Worm (Caenorhabditis elegans): ENCODE measurements around the gene vps-15.

The vps-15 gene

DNA sequence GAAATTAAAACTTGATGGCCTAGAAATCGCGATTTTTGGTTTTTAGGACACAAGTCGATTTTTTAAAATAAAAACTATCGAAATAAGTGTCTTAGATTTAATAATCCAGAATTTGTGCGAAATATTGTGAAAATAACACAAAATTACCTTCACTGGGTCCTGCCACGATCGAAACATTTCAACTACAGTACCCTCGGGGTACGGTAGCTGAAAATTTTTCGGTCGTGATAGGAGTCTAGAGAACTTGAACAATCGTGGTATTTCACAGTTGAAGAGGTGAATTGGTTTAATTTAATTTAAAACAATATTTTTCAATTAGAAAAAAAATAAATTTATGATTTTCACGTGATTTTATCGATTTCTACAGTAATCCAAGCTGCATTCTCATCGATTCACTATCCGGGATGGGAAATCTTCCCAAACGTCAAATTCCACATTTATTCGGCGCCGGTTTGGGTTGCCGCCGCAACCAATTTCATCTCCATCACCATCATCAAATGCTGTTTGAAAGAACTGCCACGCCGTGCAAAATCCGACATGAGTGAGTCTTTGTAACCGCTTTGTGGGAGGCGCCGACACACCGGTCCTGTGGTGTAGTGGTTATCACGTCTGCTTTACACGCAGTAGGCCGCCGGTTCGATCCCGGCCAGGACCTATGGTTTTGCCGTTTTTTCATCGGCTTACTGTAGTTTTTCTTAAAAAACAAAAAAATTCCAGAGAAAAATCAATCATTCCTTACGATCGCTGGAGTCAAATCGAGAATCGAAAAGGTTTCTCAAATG, 43.3 kb upstream of the vps-15 start:
- peak; percentile 69; the same call in 1 of the 2 replicates for TF ChIP-seq scrt-1 (GFP tag; IDR thresholded peaks at IDR 0.05)
- no peak for TF ChIP-seq ets-7 (tag; optimal IDR thresholded peaks at IDR 0.05)
- peak; percentile 57 for TF ChIP-seq ceh-13 (GFP tag; optimal IDR thresholded peaks at IDR 0.05)
- TF ChIP-seq hmbx-1 (tag; optimal IDR thresholded peaks at IDR 0.05), result no peak
- peak; percentile 81 for TF ChIP-seq pes-1 (GFP tag; IDR thresholded peaks at IDR 0.05)
- TF ChIP-seq ceh-36 (tag; optimal IDR thresholded peaks at IDR 0.05), result peak; percentile 44
- peak; percentile 64; the same call in 1 of the 2 replicates for TF ChIP-seq tbx-11 (GFP tag; IDR thresholded peaks at IDR 0.05)
- TF ChIP-seq tbx-37 (GFP tag; conservative IDR thresholded peaks at IDR 0.05), result peak; percentile 47; the same call in 1 of the 2 replicates
- peak; percentile 87 for TF ChIP-seq F13C5.2 (tag; optimal IDR thresholded peaks at IDR 0.05)
- no peak for TF ChIP-seq ama-1 (optimal IDR thresholded peaks at IDR 0.05)
- TF ChIP-seq sea-1 (GFP tag; conservative IDR thresholded peaks at IDR 0.05), result peak; percentile 63; the same call in 1 of the 2 replicates
- TF ChIP-seq tra-4 (tag; optimal IDR thresholded peaks at IDR 0.05), result peak; percentile 43
- peak; percentile 68 for TF ChIP-seq aly-1 (tag; optimal IDR thresholded peaks at IDR 0.05)
- TF ChIP-seq hnd-1 (tag; optimal IDR thresholded peaks at IDR 0.05), result peak; percentile 23
- TF ChIP-seq B0310.2 (tag; optimal IDR thresholded peaks at IDR 0.05), result no peak
- TF ChIP-seq hmg-4 (GFP tag; optimal IDR thresholded peaks at IDR 0.05), result peak; percentile 88
- peak; percentile 76 for TF ChIP-seq flt-1 (GFP tag; IDR thresholded peaks at IDR 0.05)

DNA sequence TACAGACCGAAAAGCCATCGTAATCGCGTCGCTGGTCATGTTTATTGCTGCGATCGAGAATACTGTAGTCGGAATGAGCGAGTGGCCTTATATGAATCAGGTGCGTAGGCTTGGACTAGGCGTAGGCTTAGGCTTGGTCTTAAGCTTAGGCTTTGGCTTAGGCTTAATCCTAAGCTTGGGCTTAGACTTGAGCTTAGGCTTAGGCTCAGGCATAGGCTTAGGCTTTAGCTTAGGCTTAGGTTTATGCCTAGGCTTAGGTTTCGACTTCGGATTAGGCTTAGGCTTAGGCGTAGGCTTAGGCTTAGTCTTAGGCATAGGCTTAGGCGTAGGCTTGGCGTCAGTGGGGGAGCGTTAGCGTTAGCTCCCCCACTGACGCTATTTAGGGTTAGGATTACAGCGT, 39.2 kb upstream of the vps-15 start:
- TF ChIP-seq hmbx-1 (tag; optimal IDR thresholded peaks at IDR 0.05) (no peak), ceh-36 (tag; optimal IDR thresholded peaks at IDR 0.05) (peak; percentile 83), pes-1 (GFP tag; IDR thresholded peaks at IDR 0.05) (peak; percentile 35; the same call in 1 of the 2 replicates)

ce11 chrII:11954208-11954607, 38.6 kb upstream of the vps-15 start, which contains the start of gene W03C9.6:
Gene W03C9.6, plus strand, starts transcription at chrII:11954508.
- TF ChIP-seq scrt-1 (GFP tag; IDR thresholded peaks at IDR 0.05) (no peak), ama-1 (optimal IDR thresholded peaks at IDR 0.05) (no peak), ceh-13 (GFP tag; optimal IDR thresholded peaks at IDR 0.05) (no peak), F13C5.2 (tag; optimal IDR thresholded peaks at IDR 0.05) (no peak), aly-1 (tag; optimal IDR thresholded peaks at IDR 0.05) (no peak)

DNA sequence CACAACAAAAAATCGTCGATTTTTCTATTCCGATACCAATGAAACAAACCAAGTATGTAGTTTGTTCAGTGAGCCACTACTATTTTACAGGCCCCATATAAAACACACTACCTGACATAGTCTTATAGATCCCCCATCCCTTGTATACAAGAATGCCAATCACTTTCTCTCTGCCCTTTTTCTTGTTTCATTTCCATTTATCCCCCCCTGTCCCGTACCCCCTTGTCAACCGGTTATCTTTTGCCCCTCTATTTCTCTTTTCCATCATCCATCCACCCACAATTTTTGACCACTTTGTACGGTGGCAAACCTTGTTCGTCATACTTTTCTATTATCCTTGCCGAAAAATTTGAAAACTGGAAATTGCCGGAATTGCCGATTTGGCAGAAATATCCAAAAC, 37.3 kb upstream of the vps-15 start:
- TF ChIP-seq tra-4 (tag; optimal IDR thresholded peaks at IDR 0.05) (no peak), hmbx-1 (tag; optimal IDR thresholded peaks at IDR 0.05) (no peak), hnd-1 (tag; optimal IDR thresholded peaks at IDR 0.05) (no peak), F13C5.2 (tag; optimal IDR thresholded peaks at IDR 0.05) (no peak), sea-1 (GFP tag; conservative IDR thresholded peaks at IDR 0.05) (no peak), B0310.2 (tag; optimal IDR thresholded peaks at IDR 0.05) (no peak), ets-7 (tag; optimal IDR thresholded peaks at IDR 0.05) (no peak), tbx-37 (GFP tag; conservative IDR thresholded peaks at IDR 0.05) (no peak), hmg-4 (GFP tag; optimal IDR thresholded peaks at IDR 0.05) (no peak), ama-1 (optimal IDR thresholded peaks at IDR 0.05) (no peak), tbx-11 (GFP tag; IDR thresholded peaks at IDR 0.05) (no peak), pes-1 (GFP tag; IDR thresholded peaks at IDR 0.05) (no peak), aly-1 (tag; optimal IDR thresholded peaks at IDR 0.05) (no peak), scrt-1 (GFP tag; IDR thresholded peaks at IDR 0.05) (no peak), ceh-36 (tag; optimal IDR thresholded peaks at IDR 0.05) (no peak)

DNA sequence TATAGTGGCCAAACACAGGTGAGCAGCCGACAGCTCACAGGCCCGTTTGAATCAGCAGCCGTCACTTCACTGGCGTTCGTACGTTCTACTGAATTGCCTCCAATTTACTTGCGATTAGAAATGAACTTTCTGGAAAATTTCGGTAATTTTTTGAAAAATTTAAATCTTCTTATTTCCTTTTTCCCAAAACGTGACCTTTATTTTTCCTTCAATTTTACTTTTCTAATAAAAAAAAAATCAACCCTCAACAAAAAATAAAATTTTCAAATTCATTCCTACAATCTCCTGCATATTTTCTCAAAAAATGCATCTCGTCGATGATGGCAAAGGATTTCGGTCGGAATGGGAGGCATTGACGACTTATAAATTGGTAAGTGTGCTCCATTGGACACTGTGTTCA, 32.8 kb upstream of the vps-15 start, which contains the start of gene W03C9.8:
W03C9.8 (plus strand) TSS at position 301 of the 400 bp plus-strand sequence.
- TF ChIP-seq aly-1 (tag; optimal IDR thresholded peaks at IDR 0.05) (no peak), tra-4 (tag; optimal IDR thresholded peaks at IDR 0.05) (no peak)

ce11 chrII:11936393-11936792, 20.7 kb upstream of the vps-15 start:
- no peak for TF ChIP-seq ceh-36 (tag; optimal IDR thresholded peaks at IDR 0.05)
- TF ChIP-seq scrt-1 (GFP tag; IDR thresholded peaks at IDR 0.05), result no peak
- no peak for TF ChIP-seq flt-1 (GFP tag; IDR thresholded peaks at IDR 0.05)
- no peak for TF ChIP-seq B0310.2 (tag; optimal IDR thresholded peaks at IDR 0.05)
- TF ChIP-seq hnd-1 (tag; optimal IDR thresholded peaks at IDR 0.05), result no peak
- no peak for TF ChIP-seq hmg-4 (GFP tag; optimal IDR thresholded peaks at IDR 0.05)
- TF ChIP-seq sea-1 (GFP tag; conservative IDR thresholded peaks at IDR 0.05), result no peak
- TF ChIP-seq pes-1 (GFP tag; IDR thresholded peaks at IDR 0.05), result no peak
- TF ChIP-seq ets-7 (tag; optimal IDR thresholded peaks at IDR 0.05), result no peak
- no peak for TF ChIP-seq ama-1 (optimal IDR thresholded peaks at IDR 0.05)

DNA sequence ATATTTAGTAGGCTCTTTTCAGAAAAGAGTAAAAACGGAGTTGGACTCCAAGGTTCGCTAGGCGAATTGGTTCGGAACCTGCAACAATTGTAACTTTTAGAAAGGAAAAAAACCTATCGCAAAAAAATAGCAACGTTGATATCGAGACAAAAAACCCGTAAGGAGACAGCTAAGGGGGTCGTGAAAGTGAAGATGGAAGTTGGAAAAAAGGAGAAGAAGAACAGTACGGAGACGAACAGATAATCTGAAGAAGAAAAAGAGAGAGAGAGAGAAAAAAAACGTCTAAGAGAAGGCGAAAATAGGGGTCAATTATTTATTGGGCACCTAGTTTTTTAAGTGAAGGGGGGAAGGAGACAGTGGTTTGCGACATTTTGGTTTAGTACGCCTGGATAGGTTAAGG, 19.6 kb upstream of the vps-15 start, which contains the start of gene lin-29:
lin-29 (minus strand) TSS at position 78 of the 400 bp plus-strand sequence.
- TF ChIP-seq ets-7 (tag; optimal IDR thresholded peaks at IDR 0.05), result no peak
- no peak for TF ChIP-seq sea-1 (GFP tag; conservative IDR thresholded peaks at IDR 0.05)
- no peak for TF ChIP-seq hmg-4 (GFP tag; optimal IDR thresholded peaks at IDR 0.05)
- TF ChIP-seq B0310.2 (tag; optimal IDR thresholded peaks at IDR 0.05), result no peak
- TF ChIP-seq F13C5.2 (tag; optimal IDR thresholded peaks at IDR 0.05), result no peak
- no peak for TF ChIP-seq aly-1 (tag; optimal IDR thresholded peaks at IDR 0.05)
- TF ChIP-seq tbx-37 (GFP tag; conservative IDR thresholded peaks at IDR 0.05), result no peak
- no peak for TF ChIP-seq flt-1 (GFP tag; IDR thresholded peaks at IDR 0.05)
- TF ChIP-seq hnd-1 (tag; optimal IDR thresholded peaks at IDR 0.05), result no peak
- TF ChIP-seq pes-1 (GFP tag; IDR thresholded peaks at IDR 0.05), result no peak
- TF ChIP-seq scrt-1 (GFP tag; IDR thresholded peaks at IDR 0.05), result no peak
- TF ChIP-seq ama-1 (optimal IDR thresholded peaks at IDR 0.05), result no peak
- no peak for TF ChIP-seq tbx-11 (GFP tag; IDR thresholded peaks at IDR 0.05)
- no peak for TF ChIP-seq ceh-13 (GFP tag; optimal IDR thresholded peaks at IDR 0.05)

- no peak for TF ChIP-seq sea-1 (GFP tag; conservative IDR thresholded peaks at IDR 0.05)
- peak; percentile 64 for TF ChIP-seq ceh-36 (tag; optimal IDR thresholded peaks at IDR 0.05)
Observed at ce11 chrII:11930132-11930531, 14.5 kb upstream of the vps-15 start.
